Worm (Caenorhabditis elegans) whole organism, L4 larva: Measurements from ENCODE around the gene daam-1.
A peak's percentile ranks its signal among the peaks of the same experiment; 100 is the strongest.

Source experiments
- F26F4.8 ChIP-seq: fragments of 200-800 bp; sonication (Bioruptor generic); conservative IDR thresholded peaks from 2 replicates; pipeline ENCODE4 v1.3.6; 2022; ENCODE audit warnings: missing genetic modification characterization, missing compliant biosample characterization
- F49E8.2 ChIP-seq: sonication (generic microtip); optimal IDR thresholded peaks from 2 replicates; lab custom pipeline; 2016; ENCODE audit warnings: missing compliant biosample characterization, mild to moderate bottlenecking, missing genetic modification characterization, borderline replicate concordance
- Y48G9A.11 ChIP-seq: fragments of 200-800 bp; sonication (Bioruptor generic); IDR thresholded peaks from 2 replicates; pipeline ENCODE4 v1.3.6; 2022; ENCODE audit warnings: missing genetic modification reagents, missing genetic modification characterization, missing compliant biosample characterization
- ZK337.2 ChIP-seq: fragments of 200-800 bp; sonication (Bioruptor generic); IDR thresholded peaks from 2 replicates; pipeline ENCODE4 v1.3.6; 2022; ENCODE audit warnings: missing genetic modification reagents, missing genetic modification characterization, missing compliant biosample characterization
- aly-2 ChIP-seq: sonication (generic microtip); optimal IDR thresholded peaks from 2 replicates; lab custom pipeline; 2018; ENCODE audit warnings: missing biosample characterization, missing genetic modification characterization
- ama-1 ChIP-seq: fragments of 150-350 bp; optimal IDR thresholded peaks from 2 replicates; lab custom pipeline; 2014; ENCODE audit warnings: inconsistent platforms, mixed read lengths
- arid-1 ChIP-seq: fragments of 200-800 bp; sonication (Bioruptor generic); conservative IDR thresholded peaks from 2 replicates; pipeline ENCODE4 v1.3.6; 2022; ENCODE audit warnings: missing genetic modification reagents, missing genetic modification characterization, missing compliant biosample characterization
- cey-2 ChIP-seq: sonication (generic microtip); optimal IDR thresholded peaks from 3 replicates; lab custom pipeline; 2017; ENCODE audit warnings: missing genetic modification characterization, mild to moderate bottlenecking, missing compliant biosample characterization, antibody characterized with exemption, borderline replicate concordance; ENCODE audit not compliant: insufficient read depth
- ctbp-1 ChIP-seq: fragments of 200-800 bp; sonication (Bioruptor generic); IDR thresholded peaks from 2 replicates; pipeline ENCODE4 v1.3.6; 2022; ENCODE audit warnings: missing genetic modification reagents, missing genetic modification characterization, missing compliant biosample characterization
- daf-12 ChIP-seq: fragments of 150-350 bp; optimal IDR thresholded peaks from 2 replicates; lab custom pipeline; 2014; ENCODE audit warnings: missing biosample characterization, missing genetic modification reagents, missing genetic modification characterization
- daf-16 ChIP-seq, 3 experiments: sonication (generic microtip); optimal IDR thresholded peaks; 2 replicates each; lab custom pipeline; 2016 to 2017; ENCODE audit warnings: missing genetic modification characterization in 3 of 3, missing genetic modification reagents in 3 of 3, mild to moderate bottlenecking in 2 of 3, missing compliant biosample characterization in 2 of 3, missing biosample characterization in 1 of 3, moderate library complexity in 1 of 3
- dmd-8 ChIP-seq: fragments of 200-800 bp; sonication (Bioruptor generic); IDR thresholded peaks from 2 replicates; pipeline ENCODE4 v1.3.6; 2022; ENCODE audit warnings: missing genetic modification characterization, missing compliant biosample characterization
- dpl-1 ChIP-seq: fragments of 150-350 bp; optimal IDR thresholded peaks from 2 replicates; lab custom pipeline; 2014; ENCODE audit warnings: missing biosample characterization, missing genetic modification reagents, missing genetic modification characterization
- duxl-1 ChIP-seq: sonication (generic microtip); optimal IDR thresholded peaks from 2 replicates; lab custom pipeline; 2016; ENCODE audit warnings: mild to moderate bottlenecking, missing genetic modification characterization, moderate library complexity, missing compliant biosample characterization; ENCODE audit not compliant: poor library complexity
- dve-1 ChIP-seq: sonication (generic microtip); optimal IDR thresholded peaks from 2 replicates; lab custom pipeline; 2017; ENCODE audit warnings: antibody characterized with exemption, mild to moderate bottlenecking, missing genetic modification characterization, missing compliant biosample characterization; ENCODE audit not compliant: insufficient read depth
- egl-43 ChIP-seq: fragments of 200-800 bp; sonication (Bioruptor generic); IDR thresholded peaks from 2 replicates; pipeline ENCODE4 v1.3.6; 2022; ENCODE audit warnings: missing genetic modification reagents, missing genetic modification characterization, missing compliant biosample characterization
- fkh-10 ChIP-seq: fragments of 150-350 bp; optimal IDR thresholded peaks from 2 replicates; lab custom pipeline; 2014; ENCODE audit warnings: missing biosample characterization, missing genetic modification reagents, missing genetic modification characterization
- gei-8 ChIP-seq: fragments of 200-800 bp; sonication (Bioruptor generic); optimal IDR thresholded peaks from 2 replicates; lab custom pipeline; 2018; ENCODE audit warnings: mild to moderate bottlenecking, missing genetic modification characterization, missing compliant biosample characterization
- lim-7 ChIP-seq: fragments of 200-800 bp; sonication (Bioruptor generic); IDR thresholded peaks from 2 replicates; pipeline ENCODE4 v1.3.6; 2022; ENCODE audit warnings: missing genetic modification characterization, missing compliant biosample characterization
- lin-1 ChIP-seq: fragments of 200-800 bp; sonication (Bioruptor generic); IDR thresholded peaks from 2 replicates; pipeline ENCODE4 v1.3.6; 2022; ENCODE audit warnings: missing genetic modification reagents, missing genetic modification characterization, missing compliant biosample characterization
- lin-38 ChIP-seq: fragments of 200-800 bp; sonication (Bioruptor generic); IDR thresholded peaks from 2 replicates; pipeline ENCODE4 v1.3.6; 2022; ENCODE audit warnings: missing genetic modification reagents, missing genetic modification characterization, missing compliant biosample characterization
- lir-3 ChIP-seq: sonication (generic microtip); optimal IDR thresholded peaks from 2 replicates; lab custom pipeline; 2016; ENCODE audit warnings: mild to moderate bottlenecking, missing genetic modification characterization, missing compliant biosample characterization
- madf-5 ChIP-seq, 2 experiments: fragments of 200-800 bp; sonication (Bioruptor generic); IDR thresholded peaks; 2 replicates each; pipeline ENCODE4 v1.3.6; 2022; ENCODE audit warnings: missing compliant biosample characterization in 2 of 2, missing genetic modification characterization in 2 of 2
- mdt-29 ChIP-seq: fragments of 200-800 bp; sonication (Bioruptor generic); IDR thresholded peaks from 2 replicates; pipeline ENCODE4 v1.3.6; 2022; ENCODE audit warnings: missing genetic modification reagents, missing genetic modification characterization, missing compliant biosample characterization
- mes-2 ChIP-seq: sonication (generic microtip); optimal IDR thresholded peaks from 2 replicates; lab custom pipeline; 2016; ENCODE audit warnings: missing genotype, mild to moderate bottlenecking, missing genetic modification characterization, missing compliant biosample characterization; ENCODE audit not compliant: poor library complexity, severe bottlenecking
- nhr-10 ChIP-seq: fragments of 150-350 bp; optimal IDR thresholded peaks from 2 replicates; lab custom pipeline; 2014; ENCODE audit warnings: missing biosample characterization, missing genetic modification characterization
- nhr-102 ChIP-seq: sonication (generic microtip); optimal IDR thresholded peaks from 2 replicates; lab custom pipeline; 2016; ENCODE audit warnings: mild to moderate bottlenecking, missing genetic modification characterization, moderate library complexity, missing compliant biosample characterization
- nhr-111 ChIP-seq: fragments of 200-800 bp; sonication (Bioruptor generic); optimal IDR thresholded peaks from 2 replicates; lab custom pipeline; 2018; ENCODE audit warnings: mild to moderate bottlenecking, missing genetic modification characterization, missing compliant biosample characterization
- nhr-25 ChIP-seq: sonication (generic microtip); optimal IDR thresholded peaks from 2 replicates; lab custom pipeline; 2017; ENCODE audit warnings: missing genetic modification characterization, mild to moderate bottlenecking, missing compliant biosample characterization, antibody characterized with exemption, moderate library complexity, borderline replicate concordance; ENCODE audit not compliant: insufficient read depth
- nhr-28 ChIP-seq: fragments of 150-350 bp; optimal IDR thresholded peaks from 2 replicates; lab custom pipeline; 2014; ENCODE audit warnings: missing biosample characterization, missing genetic modification characterization
- nhr-77 ChIP-seq: fragments of 150-350 bp; optimal IDR thresholded peaks from 2 replicates; lab custom pipeline; 2014; ENCODE audit warnings: missing biosample characterization, missing genetic modification characterization
- rbr-2 ChIP-seq: sonication (generic microtip); optimal IDR thresholded peaks from 2 replicates; lab custom pipeline; 2016; ENCODE audit warnings: missing genotype, missing genetic modification characterization, missing compliant biosample characterization
- saeg-2 ChIP-seq: fragments of 200-800 bp; sonication (Bioruptor generic); IDR thresholded peaks from 2 replicates; pipeline ENCODE4 v1.3.6; 2022; ENCODE audit warnings: missing genetic modification reagents, missing genetic modification characterization, missing compliant biosample characterization
- set-16 ChIP-seq: fragments of 200-800 bp; sonication (Bioruptor generic); IDR thresholded peaks from 2 replicates; pipeline ENCODE4 v1.3.6; 2022; ENCODE audit warnings: missing genetic modification reagents, missing genetic modification characterization, missing compliant biosample characterization
- snpc-1.2 ChIP-seq: fragments of 200-800 bp; sonication (Bioruptor generic); IDR thresholded peaks from 2 replicates; pipeline ENCODE4 v1.3.6; 2022; ENCODE audit warnings: missing genetic modification reagents, missing genetic modification characterization, missing compliant biosample characterization
- spr-3 ChIP-seq: fragments of 200-800 bp; sonication (Bioruptor generic); optimal IDR thresholded peaks from 2 replicates; lab custom pipeline; 2018; ENCODE audit warnings: mild to moderate bottlenecking, missing genetic modification characterization, missing compliant biosample characterization
- unc-62 ChIP-seq, 3 experiments: fragments of 150-350 bp in 1 of 3; sonication (generic microtip); optimal IDR thresholded peaks in 2 of 3; peaks in 1 of 3; 1 replicate in 1 of 3; 2 replicates in 2 of 3; lab custom pipeline; 2014 to 2017; ENCODE audit warnings: missing biosample characterization in 3 of 3, missing genetic modification characterization in 3 of 3, missing genetic modification reagents in 3 of 3, missing genotype in 1 of 3
- vab-7 ChIP-seq: fragments of 200-800 bp; sonication (Bioruptor generic); IDR thresholded peaks from 2 replicates; pipeline ENCODE4 v1.3.6; 2022; ENCODE audit warnings: missing genetic modification reagents, missing genetic modification characterization, missing compliant biosample characterization
- zfp-3 ChIP-seq: fragments of 200-800 bp; sonication (Bioruptor generic); conservative IDR thresholded peaks from 2 replicates; pipeline ENCODE4 v1.3.6; 2022; ENCODE audit warnings: missing genetic modification reagents, missing genetic modification characterization, missing compliant biosample characterization
- zip-2 ChIP-seq: fragments of 150-350 bp; optimal IDR thresholded peaks from 2 replicates; lab custom pipeline; 2014; ENCODE audit warnings: missing biosample characterization, missing genetic modification characterization
- ztf-11 ChIP-seq: fragments of 150-350 bp; optimal IDR thresholded peaks from 2 replicates; lab custom pipeline; 2014; ENCODE audit warnings: missing biosample characterization, missing genetic modification characterization
- ztf-7 ChIP-seq: fragments of 150-350 bp; optimal IDR thresholded peaks from 2 replicates; lab custom pipeline; 2014; ENCODE audit warnings: missing biosample characterization, missing genetic modification characterization

daam-1 gene

DNA sequence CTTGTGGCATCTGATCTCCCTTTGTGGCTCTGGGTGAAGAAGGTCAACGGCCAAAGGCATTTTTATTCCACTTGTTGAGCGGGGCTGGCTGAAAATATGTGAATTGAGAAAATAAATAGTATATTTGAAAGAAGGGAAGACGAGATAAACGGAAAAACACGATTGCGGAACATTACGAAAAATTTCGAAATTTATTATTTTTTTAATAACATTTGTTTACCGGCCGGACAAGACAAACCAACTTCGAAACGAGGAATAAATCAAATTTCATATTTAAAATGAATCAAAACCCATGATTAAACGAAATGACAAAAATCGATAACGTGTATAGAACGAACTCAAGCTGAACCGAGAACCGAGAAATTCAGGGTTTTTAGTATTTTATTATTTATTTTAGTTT is 20.3 kb upstream of the daam-1 start, which contains the start of gene rps-27:
rps-27 (minus strand) TSS at position 101 of the 400 bp plus-strand sequence.
- TF ChIP-seq lir-3 (tag; lab: Kevin White, UChicago) (no peak), ama-1 (lab: Kevin White, UChicago) (no peak), zip-2 (tag; lab: Kevin White, UChicago) (peak; percentile 83)

DNA sequence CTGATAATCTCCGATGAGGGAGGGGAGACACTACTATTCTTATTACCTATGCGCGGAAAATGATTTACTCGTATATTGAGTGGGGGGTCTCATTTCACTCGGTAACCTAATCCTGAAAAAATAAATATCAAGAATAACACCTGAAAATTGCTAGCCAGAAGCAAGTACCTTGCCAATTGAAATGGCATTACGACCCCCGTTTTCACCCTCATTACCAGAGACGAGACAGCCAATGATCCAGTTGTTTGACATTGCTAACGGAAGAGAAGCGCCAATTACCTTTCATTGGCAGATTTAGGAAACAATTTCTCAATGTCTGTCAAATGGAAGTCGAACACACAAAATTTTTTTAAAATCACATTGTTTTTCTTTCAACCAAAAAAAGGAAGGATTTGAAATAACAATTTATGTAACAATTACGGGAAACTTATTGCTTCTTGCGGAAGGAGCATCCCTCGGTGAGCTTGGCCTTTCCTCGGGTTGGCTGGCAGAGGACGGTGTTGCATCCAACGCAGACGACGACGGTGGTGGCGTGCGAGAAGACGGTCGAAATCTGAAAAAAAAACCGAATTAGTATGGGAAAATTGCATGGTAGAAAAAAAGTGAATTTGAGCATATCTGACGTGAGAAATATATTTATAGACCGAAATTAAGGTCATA is 19.5 kb upstream of the daam-1 start:
- TF ChIP-seq Y48G9A.11 (GFP tag; lab: Robert Waterston, UW) (peak; percentile 86; the same call in 1 of the 2 replicates), egl-43 (GFP tag; lab: Robert Waterston, UW) (0 out of 2 replicates have a peak, but pooled peaks have one; percentile 62), nhr-102 (tag; lab: Kevin White, UChicago) (no peak), lin-1 (GFP tag; lab: Robert Waterston, UW) (peak; percentile 60), arid-1 (GFP tag; lab: Robert Waterston, UW) (peak; percentile 80), madf-5 (GFP tag; IDR thresholded peaks at IDR 0.05; lab: Robert Waterston, UW) (peak in 1 of 2 experiments; percentile 56; a peak in 1 of 4 replicates), set-16 (GFP tag; lab: Robert Waterston, UW) (0 out of 2 replicates have a peak, but pooled peaks have one; percentile 19), spr-3 (GFP tag; lab: Kevin White, UChicago) (peak; percentile 25), cey-2 (tag; lab: Kevin White, UChicago) (no peak), zfp-3 (no peak), dmd-8 (peak; percentile 65; the same call in 1 of the 2 replicates), ama-1 (lab: Kevin White, UChicago) (peak; percentile 44), F49E8.2 (tag; lab: Kevin White, UChicago) (peak; percentile 92), F26F4.8 (GFP tag; lab: Robert Waterston, UW) (no peak), ZK337.2 (GFP tag; lab: Robert Waterston, UW) (0 out of 2 replicates have a peak, but pooled peaks have one; percentile 29), nhr-77 (tag; lab: Kevin White, UChicago) (no peak), nhr-28 (no peak), lin-38 (peak; percentile 65), dve-1 (tag; lab: Kevin White, UChicago) (no peak), daf-16 (GFP tag; optimal IDR thresholded peaks at IDR 0.05; lab: Kevin White, UChicago) (peak in 1 of 2 experiments; percentile 7), daf-16 (tag; optimal IDR thresholded peaks at IDR 0.05; lab: Kevin White, UChicago) (no peak), lim-7 (GFP tag; lab: Robert Waterston, UW) (0 out of 2 replicates have a peak, but pooled peaks have one; percentile 14), rbr-2 (tag; lab: Kevin White, UChicago) (no peak), duxl-1 (tag; lab: Kevin White, UChicago) (no peak), ctbp-1 (GFP tag; lab: Robert Waterston, UW) (0 out of 2 replicates have a peak, but pooled peaks have one; percentile 35), nhr-111 (peak; percentile 49), snpc-1.2 (GFP tag; lab: Robert Waterston, UW) (peak; percentile 79), nhr-10 (tag; lab: Kevin White, UChicago) (no peak)

DNA sequence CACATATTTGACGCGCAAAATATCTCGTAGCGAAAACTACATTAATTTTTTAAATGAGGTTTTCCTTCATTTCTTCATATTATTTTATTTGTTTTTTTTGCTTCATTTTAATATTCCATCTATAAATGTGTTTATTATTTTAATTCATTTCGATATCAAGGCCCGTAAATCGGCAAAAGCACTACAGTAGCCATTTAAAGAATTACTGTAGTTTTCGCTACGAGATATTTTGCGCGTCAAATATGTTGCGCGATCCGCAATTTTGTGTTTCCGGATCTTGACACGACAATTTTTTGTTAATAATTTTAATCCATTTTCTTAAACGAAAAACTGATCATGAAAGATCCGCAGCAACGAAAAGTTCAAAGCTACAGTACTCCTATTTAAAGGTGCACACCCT is 18.5 kb upstream of the daam-1 start:
- no peak for TF ChIP-seq lir-3 (tag; lab: Kevin White, UChicago)
- TF ChIP-seq mes-2 (tag; lab: Kevin White, UChicago), result peak; percentile 3

DNA sequence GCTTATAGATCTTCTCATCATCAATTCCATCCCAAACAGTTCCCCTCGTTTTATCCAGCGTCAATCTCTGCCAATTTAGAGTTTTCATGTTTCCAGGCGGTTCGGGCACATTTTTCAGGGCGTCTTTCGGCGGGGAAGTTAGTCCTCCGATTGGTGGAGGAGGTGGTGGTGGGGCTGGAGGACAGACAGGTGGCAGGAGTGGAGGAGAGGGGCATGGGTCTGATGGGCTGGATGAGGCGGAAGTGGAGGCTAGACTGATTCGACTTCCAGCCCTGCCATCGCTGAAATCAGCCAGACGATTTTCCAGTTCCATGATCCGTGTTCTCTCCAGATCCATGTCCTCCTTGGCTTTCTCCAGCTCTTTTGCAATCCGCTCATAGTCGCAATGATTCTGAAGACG is 15.5 kb downstream of the daam-1 start:
- TF ChIP-seq mdt-29 (GFP tag; lab: Robert Waterston, UW) (no peak), madf-5 (GFP tag; IDR thresholded peaks at IDR 0.05; lab: Robert Waterston, UW) (no peak), nhr-25 (tag; lab: Kevin White, UChicago) (no peak), saeg-2 (GFP tag; lab: Robert Waterston, UW) (no peak), set-16 (GFP tag; lab: Robert Waterston, UW) (peak; percentile 85), fkh-10 (GFP tag; lab: Kevin White, UChicago) (no peak), daf-16 (GFP tag; optimal IDR thresholded peaks at IDR 0.05; lab: Kevin White, UChicago) (no peak), daf-16 (tag; optimal IDR thresholded peaks at IDR 0.05; lab: Kevin White, UChicago) (no peak), ztf-11 (no peak), daf-12 (tag; lab: Kevin White, UChicago) (no peak), gei-8 (GFP tag; lab: Kevin White, UChicago) (no peak), vab-7 (GFP tag; lab: Robert Waterston, UW) (no peak), aly-2 (no peak), ztf-7 (tag; lab: Kevin White, UChicago) (no peak), dpl-1 (GFP tag; lab: Kevin White, UChicago) (no peak), F49E8.2 (tag; lab: Kevin White, UChicago) (no peak), unc-62 (GFP tag; optimal IDR thresholded peaks at IDR 0.05 in 1 of 2; lab: Kevin White, UChicago) (peak in 1 of 2 experiments; percentile 12), unc-62 (tag; optimal IDR thresholded peaks at IDR 0.05; lab: Kevin White, UChicago) (no peak)
